Fruit fly (Drosophila melanogaster): Measurements from ENCODE around the gene CG3164.

CG3164 gene

DNA sequence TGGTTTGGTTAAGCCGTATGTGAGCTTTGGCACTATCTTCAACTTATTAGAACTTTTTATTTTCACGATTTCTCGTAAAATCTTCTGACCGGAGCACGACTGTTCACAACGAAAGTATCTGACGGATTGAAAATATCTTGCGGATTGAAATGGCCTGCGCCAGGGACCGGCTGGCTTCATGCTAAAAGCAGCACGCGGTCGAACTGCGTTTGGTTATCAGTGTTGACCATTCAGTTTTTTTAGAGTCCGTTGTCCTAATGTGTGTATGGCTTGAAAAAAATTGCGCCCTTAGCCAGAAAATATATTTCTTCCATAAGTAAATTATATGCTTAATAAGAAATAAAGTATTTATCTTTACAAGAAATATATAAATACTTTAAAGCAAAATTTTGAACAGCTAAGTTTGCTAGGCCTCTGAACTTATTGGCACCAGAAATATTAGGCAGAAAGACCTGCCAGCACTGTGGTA lies 43.3 kb downstream of the CG3164 start, which contains the start of gene net (continued):
- no peak for TF ChIP-seq CG8765 (GFP tag; IDR thresholded peaks at IDR 0.05)
- no peak for TF ChIP-seq CG9876 (GFP tag; optimal IDR thresholded peaks at IDR 0.05)
- TF ChIP-seq Eip74EF (GFP tag; optimal IDR thresholded peaks at IDR 0.05) = peak in 1 of 2 experiments; percentile 64
- TF ChIP-seq CG33557 (GFP tag; optimal IDR thresholded peaks at IDR 0.05) = peak; percentile 73
- TF ChIP-seq CG34376 (GFP tag; optimal IDR thresholded peaks at IDR 0.05) = peak; percentile 88
- TF ChIP-seq hth (optimal IDR thresholded peaks at IDR 0.05) = no peak
- no peak for TF ChIP-seq Bteb2 (GFP tag; optimal IDR thresholded peaks at IDR 0.05)
- TF ChIP-seq CG7556 (GFP tag; optimal IDR thresholded peaks at IDR 0.05) = peak; percentile 76
- peak; percentile 18; the same call in 1 of the 2 replicates for TF ChIP-seq Bgb (GFP tag; IDR thresholded peaks at IDR 0.05; ENCODE audit: partially characterized antibody)
- TF ChIP-seq yki (optimal IDR thresholded peaks at IDR 0.05) = no peak
- TF ChIP-seq fru (optimal IDR thresholded peaks at IDR 0.05) = no peak
- TF ChIP-seq chinmo (GFP tag; IDR thresholded peaks at IDR 0.05; ENCODE audit: partially characterized antibody) = no peak
- peak; percentile 18 for TF ChIP-seq CG3407 (GFP tag; optimal IDR thresholded peaks at IDR 0.05)
- TF ChIP-seq E2f1 (GFP tag; IDR thresholded peaks at IDR 0.05) = 0 out of 2 replicates have a peak, but pooled peaks have one; percentile 37
- no peak for TF ChIP-seq CG6175 (GFP tag; IDR thresholded peaks at IDR 0.05)
- no peak for TF ChIP-seq CG16863 (GFP tag; optimal IDR thresholded peaks at IDR 0.05)
- TF ChIP-seq Abd-B (GFP tag; optimal IDR thresholded peaks at IDR 0.05) = no peak
- TF ChIP-seq CG11456 (GFP tag; IDR thresholded peaks at IDR 0.05) = no peak
- TF ChIP-seq CG10979 (tag; optimal IDR thresholded peaks at IDR 0.05) = peak; percentile 61
- peak; percentile 87 for TF ChIP-seq CG13296 (GFP tag; optimal IDR thresholded peaks at IDR 0.05)
- TF ChIP-seq fd102C (GFP tag; optimal IDR thresholded peaks at IDR 0.05) = peak; percentile 12
- peak in 1 of 2 experiments; percentile 52 for TF ChIP-seq Hr78 (GFP tag; optimal IDR thresholded peaks at IDR 0.05)
- peak; percentile 49 for TF ChIP-seq vvl (GFP tag; IDR thresholded peaks at IDR 0.05)
- no peak for TF ChIP-seq HLH4C (GFP tag; IDR thresholded peaks at IDR 0.05; ENCODE audit: partially characterized antibody)
- TF ChIP-seq chif (GFP tag; optimal IDR thresholded peaks at IDR 0.05) = no peak
- TF ChIP-seq CG7271 (tag; optimal IDR thresholded peaks at IDR 0.05) = no peak
- peak in 1 of 2 experiments; percentile 61 for TF ChIP-seq dpn (GFP tag; optimal IDR thresholded peaks at IDR 0.05)
- peak; percentile 75 for TF ChIP-seq CG31441 (GFP tag; IDR thresholded peaks at IDR 0.05)
- peak; percentile 74 for TF ChIP-seq odd (GFP tag; optimal IDR thresholded peaks at IDR 0.05)
- TF ChIP-seq chn (GFP tag; optimal IDR thresholded peaks at IDR 0.05) = no peak
- TF ChIP-seq Jarid2 (GFP tag; optimal IDR thresholded peaks at IDR 0.05) = peak; percentile 57
- TF ChIP-seq ems (GFP tag; optimal IDR thresholded peaks at IDR 0.05) = no peak
- peak; percentile 58 for TF ChIP-seq CG8281 (tag; optimal IDR thresholded peaks at IDR 0.05)
- TF ChIP-seq org-1 (GFP tag; optimal IDR thresholded peaks at IDR 0.05) = peak; percentile 60
- peak; percentile 58 for TF ChIP-seq Dbx (GFP tag; IDR thresholded peaks at IDR 0.05)
- peak; percentile 13 for TF ChIP-seq CG18476 (GFP tag; optimal IDR thresholded peaks at IDR 0.05)
- no peak for TF ChIP-seq Opbp (GFP tag; IDR thresholded peaks at IDR 0.05; ENCODE audit: partially characterized antibody)
- peak; percentile 40 for TF ChIP-seq CG16815 (GFP tag; optimal IDR thresholded peaks at IDR 0.05)
- TF ChIP-seq fd96Cb (tag; optimal IDR thresholded peaks at IDR 0.05) = peak; percentile 37
- peak; percentile 82 for TF ChIP-seq CG12391 (tag; optimal IDR thresholded peaks at IDR 0.05)
- 0 out of 2 replicates have a peak, but pooled peaks have one; percentile 35 for TF ChIP-seq CG6689 (GFP tag; IDR thresholded peaks at IDR 0.05)
- TF ChIP-seq Mrtf (GFP tag; IDR thresholded peaks at IDR 0.05) = no peak
- TF ChIP-seq CG3065 (GFP tag; optimal IDR thresholded peaks at IDR 0.05) = no peak
- no peak for TF ChIP-seq inv (GFP tag; IDR thresholded peaks at IDR 0.05; ENCODE audit: partially characterized antibody)
- peak; percentile 54 for TF ChIP-seq nerfin-1 (tag; optimal IDR thresholded peaks at IDR 0.05)
- TF ChIP-seq Hmx (GFP tag; optimal IDR thresholded peaks at IDR 0.05) = no peak
- TF ChIP-seq unc-4 (GFP tag; IDR thresholded peaks at IDR 0.05; ENCODE audit: partially characterized antibody) = no peak
- TF ChIP-seq HHEX (GFP tag; optimal IDR thresholded peaks at IDR 0.05) = peak; percentile 65
- TF ChIP-seq kah (GFP tag; optimal IDR thresholded peaks at IDR 0.05) = peak; percentile 60
- TF ChIP-seq Doc2 (GFP tag; IDR thresholded peaks at IDR 0.05) = no peak

Measured in whole organism, embryonic.